Fruit fly (Drosophila melanogaster) whole organism, pupa: ENCODE results near the gene CheA7a.

Experiments
- CG10348 ChIP-seq: fragments of 200-800 bp; sonication (Bioruptor generic); IDR thresholded peaks from 2 replicates; pipeline ENCODE4 v1.3.6; 2022; ENCODE audit warnings: missing biosample characterization, missing genetic modification characterization
- CG12605 ChIP-seq: fragments of 200-800 bp; sonication (Bioruptor generic); IDR thresholded peaks from 2 replicates; pipeline ENCODE4 v1.3.6; 2022; ENCODE audit warnings: missing biosample characterization, missing genetic modification characterization
- CG13204 ChIP-seq: fragments of 200-800 bp; sonication (Bioruptor generic); optimal IDR thresholded peaks from 2 replicates; lab custom pipeline; 2018; ENCODE audit warnings: missing biosample characterization, mild to moderate bottlenecking, missing genetic modification characterization, moderate library complexity
- CG32121 ChIP-seq: fragments of 200-800 bp; sonication (Bioruptor generic); IDR thresholded peaks from 2 replicates; pipeline ENCODE4 v1.3.6; 2022; ENCODE audit warnings: missing biosample characterization, missing genetic modification characterization
- CG34367 ChIP-seq: fragments of 200-800 bp; sonication (Bioruptor generic); optimal IDR thresholded peaks from 2 replicates; lab custom pipeline; 2018; ENCODE audit warnings: missing biosample characterization, mild to moderate bottlenecking, missing genetic modification characterization
- CG9948 ChIP-seq: fragments of 200-800 bp; sonication (Bioruptor generic); optimal IDR thresholded peaks from 2 replicates; lab custom pipeline; 2018; ENCODE audit warnings: missing biosample characterization, mild to moderate bottlenecking, missing genetic modification characterization, moderate library complexity
- D1 ChIP-seq: fragments of 200-800 bp; sonication (Bioruptor generic); optimal IDR thresholded peaks from 2 replicates; lab custom pipeline; 2018; ENCODE audit warnings: missing biosample characterization, mild to moderate bottlenecking, missing genetic modification characterization, moderate library complexity
- fd96Ca ChIP-seq: fragments of 200-800 bp; sonication (Bioruptor generic); IDR thresholded peaks from 3 replicates; pipeline ENCODE4 v1.3.6; 2022; ENCODE audit warnings: missing biosample characterization, missing genetic modification characterization
- gl ChIP-seq: fragments of 200-800 bp; sonication (Bioruptor generic); optimal IDR thresholded peaks from 2 replicates; lab custom pipeline; 2018; ENCODE audit warnings: missing biosample characterization, mild to moderate bottlenecking, missing genetic modification characterization
- rn ChIP-seq: fragments of 200-800 bp; sonication (Bioruptor generic); IDR thresholded peaks from 2 replicates; pipeline ENCODE4 v1.3.6; 2022; ENCODE audit warnings: missing biosample characterization, missing genetic modification characterization

DNA sequence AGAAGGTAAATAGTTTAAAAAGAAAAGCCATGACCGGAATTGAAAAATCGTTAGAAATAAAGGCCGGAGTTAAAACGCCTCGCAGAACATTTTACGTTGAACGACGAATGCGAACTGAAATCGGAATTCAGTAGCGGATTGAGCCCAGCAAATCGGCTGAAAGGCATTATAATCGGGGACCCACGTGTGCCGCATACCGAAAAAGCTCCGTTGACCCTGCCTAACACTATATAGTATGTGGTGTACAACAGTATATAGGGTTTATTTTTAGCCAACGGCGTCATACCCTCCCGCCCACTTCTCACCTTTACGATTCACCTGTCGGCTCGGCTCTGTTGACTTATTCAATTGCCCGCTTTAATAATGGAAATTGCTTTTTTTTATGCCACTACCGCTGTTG, 33.9 kb downstream of the CheA7a start, which contains the start of gene CG42246:
- no peak for TF ChIP-seq D1 (tag; lab: Kevin White, UChicago)
- no peak for TF ChIP-seq CG13204 (GFP tag; lab: Kevin White, UChicago)
- TF ChIP-seq CG9948, result no peak
- TF ChIP-seq rn (GFP tag; lab: Robert Waterston, UW), result no peak
- no peak for TF ChIP-seq CG10348
- no peak for TF ChIP-seq fd96Ca (GFP tag; lab: Robert Waterston, UW)
- no peak for TF ChIP-seq CG12605 (GFP tag; lab: Robert Waterston, UW)
- TF ChIP-seq CG32121 (GFP tag; lab: Robert Waterston, UW), result no peak
- no peak for TF ChIP-seq CG34367 (tag; lab: Kevin White, UChicago)
- TF ChIP-seq gl (tag; lab: Kevin White, UChicago), result no peak
